Fruit fly (Drosophila melanogaster) Kc167 (cell line): ENCODE results near the gene PrBP.

Source experiments
- Sin3A ChIP-seq: fragments of >200 bp; optimal IDR thresholded peaks from 2 replicates; lab custom pipeline; 2018; ENCODE audit warnings: missing external identifiers
- h ChIP-seq: fragments of >200 bp; optimal IDR thresholded peaks from 3 replicates; lab custom pipeline; 2018; ENCODE audit warnings: missing external identifiers
- insv ChIP-seq: fragments of >200 bp; optimal IDR thresholded peaks from 3 replicates; lab custom pipeline; 2018; ENCODE audit warnings: missing external identifiers
- psq ChIP-seq: fragments of >200 bp; optimal IDR thresholded peaks from 2 replicates; lab custom pipeline; 2017; ENCODE audit warnings: missing external identifiers
- ttk ChIP-seq: sonication (Bioruptor generic); optimal IDR thresholded peaks from 2 replicates; lab custom pipeline; 2017; ENCODE audit warnings: missing external identifiers

dm6 chr2L:8659549-8659948 is 26.2 kb downstream of the PrBP start:
- TF ChIP-seq insv (lab: Kevin White, UChicago) = no peak
- TF ChIP-seq h (lab: Kevin White, UChicago) = no peak
- TF ChIP-seq ttk (lab: Kevin White, UChicago) = no peak
- TF ChIP-seq Sin3A (lab: Kevin White, UChicago) = no peak
- TF ChIP-seq psq = no peak
